Worm (Caenorhabditis elegans) whole organism, L4 larva: ENCODE measurements around the gene Y70G10A.4.

ENCODE experiments used
- ctbp-1 ChIP-seq: fragments of 200-800 bp; sonication (Bioruptor generic); IDR thresholded peaks from 2 replicates; pipeline ENCODE4 v1.3.6; 2022; ENCODE audit warnings: missing genetic modification reagents, missing genetic modification characterization, missing compliant biosample characterization
- dve-1 ChIP-seq: sonication (generic microtip); optimal IDR thresholded peaks from 2 replicates; lab custom pipeline; 2017; ENCODE audit warnings: antibody characterized with exemption, mild to moderate bottlenecking, missing genetic modification characterization, missing compliant biosample characterization; ENCODE audit not compliant: insufficient read depth
- fkh-10 ChIP-seq: fragments of 150-350 bp; optimal IDR thresholded peaks from 2 replicates; lab custom pipeline; 2014; ENCODE audit warnings: missing biosample characterization, missing genetic modification reagents, missing genetic modification characterization
- fos-1 ChIP-seq: fragments of 150-350 bp; optimal IDR thresholded peaks from 2 replicates; lab custom pipeline; 2014; ENCODE audit warnings: missing biosample characterization, missing genetic modification characterization
- lin-39 ChIP-seq: fragments of 150-350 bp; optimal IDR thresholded peaks from 2 replicates; lab custom pipeline; 2014; ENCODE audit warnings: missing biosample characterization, missing genetic modification reagents, missing genetic modification characterization
- lsy-2 ChIP-seq, 2 experiments: fragments of 150-350 bp in 1 of 2; sonication (generic microtip) in 1 of 2; optimal IDR thresholded peaks; 2 replicates each; lab custom pipeline; 2014 to 2017; ENCODE audit warnings: missing biosample characterization in 2 of 2, missing genetic modification characterization in 2 of 2
- nhr-11 ChIP-seq: fragments of 150-350 bp; optimal IDR thresholded peaks from 2 replicates; lab custom pipeline; 2014; ENCODE audit warnings: missing biosample characterization, missing genetic modification characterization

ce11 chrIII:10218587-10218986 lies 3.4 kb upstream of the Y70G10A.4 start, which contains the start of the genes rde-4 and cox-14:
- no peak for TF ChIP-seq lin-39 (tag; lab: Kevin White, UChicago)
- TF ChIP-seq fos-1 (tag; lab: Kevin White, UChicago) = no peak
- TF ChIP-seq dve-1 (tag; lab: Kevin White, UChicago) = peak; percentile 78
- TF ChIP-seq nhr-11 (tag; lab: Kevin White, UChicago) = no peak
- peak; percentile 96 to 100 for TF ChIP-seq lsy-2 (tag; optimal IDR thresholded peaks at IDR 0.05; lab: Kevin White, UChicago)
- no peak for TF ChIP-seq ctbp-1 (GFP tag; lab: Robert Waterston, UW)
- TF ChIP-seq fkh-10 (GFP tag; lab: Kevin White, UChicago) = peak; percentile 23
